Fruit fly (Drosophila melanogaster) Kc167 (cell line): ENCODE data around the gene aay.

Experiments
- Myc ChIP-seq: fragments of >200 bp; optimal IDR thresholded peaks from 2 replicates; lab custom pipeline; 2017; ENCODE audit warnings: missing external identifiers
- Sin3A ChIP-seq: fragments of >200 bp; optimal IDR thresholded peaks from 2 replicates; lab custom pipeline; 2018; ENCODE audit warnings: missing external identifiers
- h ChIP-seq: fragments of >200 bp; optimal IDR thresholded peaks from 3 replicates; lab custom pipeline; 2018; ENCODE audit warnings: missing external identifiers
- insv ChIP-seq: fragments of >200 bp; optimal IDR thresholded peaks from 3 replicates; lab custom pipeline; 2018; ENCODE audit warnings: missing external identifiers
- psq ChIP-seq: fragments of >200 bp; optimal IDR thresholded peaks from 2 replicates; lab custom pipeline; 2017; ENCODE audit warnings: missing external identifiers

dm6 chr3L:9435831-9436230 is 12.8 kb downstream of the aay start:
- TF ChIP-seq psq (lab: Kevin White, UChicago) (no peak), Sin3A (lab: Kevin White, UChicago) (no peak), h (lab: Kevin White, UChicago) (no peak), Myc (lab: Kevin White, UChicago) (no peak), insv (lab: Kevin White, UChicago) (no peak)
